Worm (Caenorhabditis elegans): ENCODE data around the gene R07C3.3.

DNA sequence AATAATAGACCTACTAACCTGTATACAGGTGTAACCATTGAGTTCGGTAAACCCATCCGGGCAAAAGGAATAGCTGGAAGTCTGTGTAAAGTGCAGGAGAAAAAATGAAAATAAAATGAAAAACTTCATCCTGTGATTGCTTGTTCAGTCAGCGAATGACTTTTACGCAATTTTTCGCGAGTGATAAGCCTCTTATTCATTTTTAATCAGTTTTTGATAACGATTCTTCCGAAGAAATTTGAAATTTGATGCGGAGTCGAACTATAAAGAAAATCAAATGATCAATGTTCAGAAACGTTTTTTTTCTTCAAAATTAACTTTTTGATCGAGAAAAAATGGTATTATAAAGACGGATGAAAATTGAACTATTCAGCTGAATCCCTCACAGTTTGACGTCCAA lies 15.9 kb upstream of the R07C3.3 start:
- TF ChIP-seq him-1 (tag; optimal IDR thresholded peaks at IDR 0.05) (no peak), dao-5 (tag; optimal IDR thresholded peaks at IDR 0.05) (no peak)

Measured in whole organism, L4/young adult.